Worm (Caenorhabditis elegans) whole organism, mixed stage, embryonic: ENCODE results near the gene C45B2.8.

Source experiments
- ceh-43 ChIP-seq: fragments of 200-800 bp; sonication (Bioruptor generic); optimal IDR thresholded peaks from 2 replicates; lab custom pipeline; 2018; ENCODE audit warnings: mild to moderate bottlenecking, missing genetic modification characterization, moderate library complexity, missing compliant biosample characterization
- ceh-83 ChIP-seq: fragments of 200-800 bp; sonication (Bioruptor generic); optimal IDR thresholded peaks from 2 replicates; lab custom pipeline; 2018; ENCODE audit warnings: mild to moderate bottlenecking, missing genetic modification characterization, missing compliant biosample characterization
- drap-1 ChIP-seq: fragments of 200-800 bp; sonication (Bioruptor generic); optimal IDR thresholded peaks from 3 replicates; lab custom pipeline; 2018; ENCODE audit warnings: mild to moderate bottlenecking, missing genetic modification characterization, missing compliant biosample characterization
- lsy-2 ChIP-seq: fragments of 150-350 bp; optimal IDR thresholded peaks from 2 replicates; lab custom pipeline; 2014; ENCODE audit warnings: missing biosample characterization, missing genetic modification characterization
- mls-2 ChIP-seq: sonication (generic microtip); optimal IDR thresholded peaks from 2 replicates; lab custom pipeline; 2016; ENCODE audit warnings: mild to moderate bottlenecking, missing genetic modification characterization, moderate library complexity, missing compliant biosample characterization
- nhr-12 ChIP-seq: fragments of 150-350 bp; optimal IDR thresholded peaks from 2 replicates; lab custom pipeline; 2014; ENCODE audit warnings: missing biosample characterization, missing genetic modification characterization
- nhr-237 ChIP-seq: fragments of 150-350 bp; optimal IDR thresholded peaks from 2 replicates; lab custom pipeline; 2014; ENCODE audit warnings: missing biosample characterization, missing genetic modification characterization
- nhr-28 ChIP-seq: fragments of 150-350 bp; optimal IDR thresholded peaks from 2 replicates; lab custom pipeline; 2014; ENCODE audit warnings: missing biosample characterization, missing genetic modification characterization
- pha-4 ChIP-seq: fragments of 150-350 bp; optimal IDR thresholded peaks from 2 replicates; lab custom pipeline; 2018; ENCODE audit warnings: missing biosample characterization, missing genetic modification reagents, missing genetic modification characterization
- snpc-4 ChIP-seq: fragments of 150-350 bp; optimal IDR thresholded peaks from 2 replicates; lab custom pipeline; 2014; ENCODE audit warnings: missing biosample characterization, missing genetic modification characterization
- sptf-1 ChIP-seq: sonication (generic microtip); optimal IDR thresholded peaks from 2 replicates; lab custom pipeline; 2017; ENCODE audit warnings: mild to moderate bottlenecking, missing genetic modification characterization, moderate library complexity, missing compliant biosample characterization
- tbx-8 ChIP-seq: fragments of 200-800 bp; sonication (Bioruptor generic); optimal IDR thresholded peaks from 2 replicates; lab custom pipeline; 2018; ENCODE audit warnings: mild to moderate bottlenecking, missing genetic modification characterization, moderate library complexity, missing compliant biosample characterization
- unc-62 ChIP-seq: fragments of 150-350 bp; optimal IDR thresholded peaks from 2 replicates; lab custom pipeline; 2014; ENCODE audit warnings: missing biosample characterization, missing genetic modification reagents, missing genetic modification characterization

ce11 chrX:6050849-6051248, 36.9 kb upstream of the C45B2.8 start:
- no peak for TF ChIP-seq nhr-28
- no peak for TF ChIP-seq drap-1 (GFP tag; lab: Kevin White, UChicago)
- no peak for TF ChIP-seq sptf-1 (tag; lab: Kevin White, UChicago)
- no peak for TF ChIP-seq ceh-43
- no peak for TF ChIP-seq lsy-2
- no peak for TF ChIP-seq nhr-12 (tag; lab: Kevin White, UChicago)
- TF ChIP-seq pha-4 (tag; lab: Kevin White, UChicago) = no peak
- TF ChIP-seq nhr-237 (tag; lab: Kevin White, UChicago) = no peak
- TF ChIP-seq unc-62 = no peak
- no peak for TF ChIP-seq snpc-4 (tag; lab: Kevin White, UChicago)
- TF ChIP-seq mls-2 (tag; lab: Kevin White, UChicago) = no peak
- TF ChIP-seq ceh-83 (GFP tag; lab: Kevin White, UChicago) = no peak
- TF ChIP-seq tbx-8 = no peak
